Worm (Caenorhabditis elegans) whole organism, young adult: Measurements from ENCODE around the gene srw-85.

Experiments used
- C06A6.2 ChIP-seq: fragments of 200-800 bp; sonication (Bioruptor generic); conservative IDR thresholded peaks from 2 replicates; pipeline ENCODE4 v1.3.6; 2022; ENCODE audit warnings: missing genetic modification characterization, missing compliant biosample characterization
- D2030.7 ChIP-seq: fragments of 200-800 bp; sonication (Bioruptor generic); IDR thresholded peaks from 2 replicates; pipeline ENCODE4 v1.3.6; 2022; ENCODE audit warnings: missing genetic modification reagents, missing genetic modification characterization, missing compliant biosample characterization
- F10E7.11 ChIP-seq: sonication (generic microtip); optimal IDR thresholded peaks from 2 replicates; lab custom pipeline; 2017; ENCODE audit warnings: mild to moderate bottlenecking, missing genetic modification characterization, moderate library complexity, missing compliant biosample characterization
- F37B4.10 ChIP-seq: fragments of 200-800 bp; sonication (Bioruptor generic); IDR thresholded peaks from 2 replicates; pipeline ENCODE4 v1.3.6; 2022; ENCODE audit warnings: missing genetic modification characterization, missing compliant biosample characterization
- F52B5.7 ChIP-seq: sonication (generic microtip); optimal IDR thresholded peaks from 2 replicates; lab custom pipeline; 2016; ENCODE audit warnings: mild to moderate bottlenecking, missing genetic modification characterization, missing compliant biosample characterization
- T07F8.4 ChIP-seq: sonication (generic microtip); optimal IDR thresholded peaks from 2 replicates; lab custom pipeline; 2016; ENCODE audit warnings: mild to moderate bottlenecking, missing genetic modification characterization, moderate library complexity, missing compliant biosample characterization
- aptf-2 ChIP-seq: fragments of 200-800 bp; sonication (Bioruptor generic); conservative IDR thresholded peaks from 2 replicates; pipeline ENCODE4 v1.3.6; 2022; ENCODE audit warnings: missing genetic modification reagents, missing genetic modification characterization, missing compliant biosample characterization
- atf-7 ChIP-seq: sonication (generic microtip); optimal IDR thresholded peaks from 2 replicates; lab custom pipeline; 2017; ENCODE audit warnings: mild to moderate bottlenecking, missing genetic modification characterization, missing compliant biosample characterization
- cebp-1 ChIP-seq, 2 experiments: fragments of 200-800 bp in 1 of 2; sonication (Bioruptor generic) in 1 of 2; sonication (generic microtip) in 1 of 2; IDR thresholded peaks in 1 of 2; optimal IDR thresholded peaks in 1 of 2; 2 replicates each; pipeline versions ENCODE4 v1.3.6 to Lab custom; 2017 to 2022; ENCODE audit warnings: missing compliant biosample characterization in 2 of 2, missing genetic modification characterization in 2 of 2, mild to moderate bottlenecking in 1 of 2, missing genetic modification reagents in 1 of 2, moderate library complexity in 1 of 2
- cebp-2 ChIP-seq: fragments of 200-800 bp; sonication (Bioruptor generic); IDR thresholded peaks from 2 replicates; pipeline ENCODE4 v1.3.6; 2022; ENCODE audit warnings: missing genetic modification characterization, missing compliant biosample characterization
- ceh-27 ChIP-seq: fragments of 200-800 bp; sonication (Bioruptor generic); optimal IDR thresholded peaks from 2 replicates; lab custom pipeline; 2018; ENCODE audit warnings: mild to moderate bottlenecking, missing genetic modification characterization, moderate library complexity, missing compliant biosample characterization
- dox-1 ChIP-seq: fragments of 200-800 bp; sonication (Bioruptor generic); IDR thresholded peaks from 2 replicates; pipeline ENCODE4 v1.3.6; 2022; ENCODE audit warnings: missing genetic modification reagents, missing genetic modification characterization, missing compliant biosample characterization
- dpl-1 ChIP-seq: fragments of 150-350 bp; optimal IDR thresholded peaks from 2 replicates; lab custom pipeline; 2014; ENCODE audit warnings: missing biosample characterization, missing genetic modification reagents, missing genetic modification characterization
- efl-1 ChIP-seq: fragments of 150-350 bp; optimal IDR thresholded peaks from 2 replicates; lab custom pipeline; 2014; ENCODE audit warnings: missing biosample characterization, missing genetic modification reagents, missing genetic modification characterization
- gei-17 ChIP-seq: fragments of 200-800 bp; sonication (Bioruptor generic); optimal IDR thresholded peaks from 2 replicates; lab custom pipeline; 2018; ENCODE audit warnings: mild to moderate bottlenecking, missing genetic modification characterization, missing compliant biosample characterization
- him-1 ChIP-seq: sonication (generic microtip); optimal IDR thresholded peaks from 2 replicates; lab custom pipeline; 2016; ENCODE audit warnings: missing genotype, missing genetic modification reagents, missing genetic modification characterization, missing compliant biosample characterization
- hrde-1 ChIP-seq: sonication (generic microtip); optimal IDR thresholded peaks from 2 replicates; lab custom pipeline; 2016; ENCODE audit warnings: missing genetic modification characterization, mild to moderate bottlenecking, missing compliant biosample characterization, moderate library complexity, missing genotype, missing genetic modification reagents, borderline replicate concordance
- lir-1 ChIP-seq: fragments of 200-800 bp; sonication (Bioruptor generic); conservative IDR thresholded peaks from 2 replicates; pipeline ENCODE4 v1.3.6; 2022; ENCODE audit warnings: missing genetic modification reagents, missing genetic modification characterization, missing compliant biosample characterization
- lsl-1 ChIP-seq: fragments of 200-800 bp; sonication (Bioruptor generic); optimal IDR thresholded peaks from 2 replicates; lab custom pipeline; 2018; ENCODE audit warnings: mild to moderate bottlenecking, missing genetic modification characterization, moderate library complexity, missing compliant biosample characterization
- lsy-27 ChIP-seq: sonication (generic microtip); optimal IDR thresholded peaks from 2 replicates; lab custom pipeline; 2017; ENCODE audit warnings: missing genetic modification characterization, mild to moderate bottlenecking, missing compliant biosample characterization, antibody characterized with exemption, missing genotype, borderline replicate concordance; ENCODE audit not compliant: insufficient read depth
- madf-3 ChIP-seq: fragments of 200-800 bp; sonication (Bioruptor generic); IDR thresholded peaks from 2 replicates; pipeline ENCODE4 v1.3.6; 2022; ENCODE audit warnings: missing genetic modification reagents, missing genetic modification characterization, missing compliant biosample characterization
- mxl-1 ChIP-seq: sonication (generic microtip); optimal IDR thresholded peaks from 2 replicates; lab custom pipeline; 2016; ENCODE audit warnings: missing genetic modification characterization, missing compliant biosample characterization
- nhr-80 ChIP-seq: sonication (generic microtip); optimal IDR thresholded peaks from 2 replicates; lab custom pipeline; 2016; ENCODE audit warnings: missing genetic modification characterization, missing compliant biosample characterization
- nhr-90 ChIP-seq: sonication (generic microtip); optimal IDR thresholded peaks from 2 replicates; lab custom pipeline; 2016; ENCODE audit warnings: missing genotype, mild to moderate bottlenecking, missing genetic modification characterization, missing compliant biosample characterization
- pbrm-1 ChIP-seq: fragments of 200-800 bp; sonication (Bioruptor generic); IDR thresholded peaks from 2 replicates; pipeline ENCODE4 v1.3.6; 2022; ENCODE audit warnings: missing genetic modification reagents, missing genetic modification characterization, missing compliant biosample characterization
- rcor-1 ChIP-seq: fragments of 200-800 bp; sonication (Bioruptor generic); IDR thresholded peaks from 2 replicates; pipeline ENCODE4 v1.3.6; 2022; ENCODE audit warnings: missing genetic modification reagents, missing genetic modification characterization, missing compliant biosample characterization
- sptf-2 ChIP-seq: fragments of 200-800 bp; sonication (Bioruptor generic); optimal IDR thresholded peaks from 2 replicates; lab custom pipeline; 2018; ENCODE audit warnings: mild to moderate bottlenecking, missing genetic modification characterization, missing compliant biosample characterization
- ztf-18 ChIP-seq: sonication (generic microtip); optimal IDR thresholded peaks from 2 replicates; lab custom pipeline; 2016; ENCODE audit warnings: missing genotype, mild to moderate bottlenecking, missing genetic modification characterization, missing compliant biosample characterization

Gene srw-85

DNA sequence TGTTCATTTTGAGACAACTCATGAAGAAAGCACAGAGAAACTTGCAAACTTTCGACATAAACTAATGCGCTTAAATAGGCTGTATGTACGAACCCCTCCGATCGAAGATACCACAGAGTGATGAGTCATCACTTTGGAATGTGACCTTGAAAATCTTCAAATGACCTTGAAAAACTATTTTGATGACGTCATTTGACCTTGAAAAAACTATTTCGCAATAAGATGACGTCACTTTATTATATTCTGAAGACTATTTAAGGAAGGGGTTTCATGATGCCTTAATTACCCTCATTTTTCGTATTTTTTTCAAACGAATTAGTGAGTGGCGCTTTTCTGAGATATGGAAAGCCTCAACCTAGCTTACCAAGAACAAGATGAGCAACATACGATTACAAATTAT is 9.8 kb downstream of the srw-85 start, which contains the start of gene C25F9.2:
TSS of gene C25F9.2 (plus strand) at position 341 of the 400 bp plus-strand sequence.
- TF ChIP-seq atf-7 (tag; lab: Kevin White, UChicago) (peak; percentile 57), ztf-18 (tag; lab: Kevin White, UChicago) (no peak)

DNA sequence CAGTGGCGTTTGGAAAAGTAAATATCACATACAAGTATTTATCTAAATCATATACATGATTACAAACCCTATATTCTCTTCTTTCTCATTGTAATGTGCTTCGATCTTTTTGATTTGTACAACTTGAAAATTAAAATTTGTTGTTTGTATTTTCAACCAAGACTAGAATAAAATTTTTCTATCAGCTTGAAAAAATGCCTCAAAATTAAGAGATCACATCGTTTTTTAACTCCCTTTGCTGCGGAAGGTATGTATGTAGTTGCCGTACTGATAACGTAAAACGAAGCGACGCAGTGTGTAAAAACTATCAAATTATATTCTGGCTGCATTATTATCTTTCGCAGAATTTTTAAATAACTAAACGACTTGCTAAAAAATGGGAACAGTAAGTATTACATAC is 13.1 kb downstream of the srw-85 start, which contains the start of gene C25F9.15:
TSS of gene C25F9.15 (plus strand) at position 301 of the 400 bp plus-strand sequence.
- TF ChIP-seq nhr-90 (tag; lab: Kevin White, UChicago): no peak
- peak; percentile 3 for TF ChIP-seq nhr-80 (tag; lab: Kevin White, UChicago)
- no peak for TF ChIP-seq lsl-1 (GFP tag; lab: Kevin White, UChicago)
- no peak for TF ChIP-seq lir-1 (GFP tag; lab: Robert Waterston, UW)

- TF ChIP-seq gei-17 (GFP tag; lab: Kevin White, UChicago) (no peak), F37B4.10 (GFP tag; lab: Robert Waterston, UW) (no peak), cebp-2 (GFP tag; lab: Robert Waterston, UW) (no peak), nhr-80 (tag; lab: Kevin White, UChicago) (peak; percentile 7), lsy-27 (tag; lab: Kevin White, UChicago) (no peak), C06A6.2 (GFP tag; lab: Robert Waterston, UW) (no peak)
Measured at ce11 chrV:19416475-19416874, 14.5 kb downstream of the srw-85 start, which contains the start of the genes C25F9.4 and C25F9.9. Gene C25F9.4, minus strand, starts transcription at chrV:19416575. Gene C25F9.9, plus strand, starts transcription at chrV:19416611.

DNA sequence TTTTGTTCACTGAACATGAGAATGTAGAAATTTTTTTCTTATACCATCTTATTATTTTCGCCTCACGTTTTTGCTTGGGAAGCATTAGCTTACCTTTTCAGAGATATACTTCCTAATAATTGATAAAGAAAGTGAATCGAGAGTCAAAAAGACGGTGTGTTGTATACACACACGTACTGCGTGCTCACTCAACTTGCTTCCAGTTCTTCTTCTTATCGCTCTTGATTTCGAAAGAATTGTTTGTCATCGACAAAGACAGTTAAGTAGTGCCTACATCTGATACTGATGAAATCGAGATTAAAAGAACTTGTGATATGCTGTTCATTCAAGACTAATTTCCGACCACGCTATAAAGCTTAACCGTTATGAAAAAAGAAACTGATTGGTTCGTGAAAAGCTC is 20.3 kb downstream of the srw-85 start, which contains the start of gene C25F9.5:
TSS of gene C25F9.5 (minus strand) at position 195 of the 400 bp plus-strand sequence.
- TF ChIP-seq cebp-1 (GFP tag; IDR thresholded peaks at IDR 0.05; lab: Robert Waterston, UW): peak; percentile 69; the same call in 1 of the 2 replicates
- peak; percentile 70 for TF ChIP-seq cebp-1 (tag; optimal IDR thresholded peaks at IDR 0.05; lab: Kevin White, UChicago)
- TF ChIP-seq hrde-1 (tag; lab: Kevin White, UChicago): no peak
- peak; percentile 70 for TF ChIP-seq nhr-80 (tag; lab: Kevin White, UChicago)

ce11 chrV:19405276-19405815 is 25.6 kb downstream of the srw-85 start, which contains the start of the genes C25F9.6 and C25F9.10:
Gene C25F9.6, minus strand, starts transcription at chrV:19405326.
Gene C25F9.10, plus strand, starts transcription at chrV:19405729.
- TF ChIP-seq F52B5.7 (tag; lab: Kevin White, UChicago) (no peak), cebp-2 (GFP tag; lab: Robert Waterston, UW) (no peak), ztf-18 (tag; lab: Kevin White, UChicago) (no peak), rcor-1 (no peak), pbrm-1 (GFP tag; lab: Robert Waterston, UW) (no peak), nhr-80 (tag; lab: Kevin White, UChicago) (peak; percentile 84), dox-1 (GFP tag; lab: Robert Waterston, UW) (peak; percentile 39; the same call in 1 of the 2 replicates), him-1 (tag; lab: Kevin White, UChicago) (no peak)

- TF ChIP-seq aptf-2 (GFP tag; lab: Robert Waterston, UW): no peak
- no peak for TF ChIP-seq mxl-1 (tag; lab: Kevin White, UChicago)
- no peak for TF ChIP-seq D2030.7 (GFP tag; lab: Robert Waterston, UW)
- no peak for TF ChIP-seq F10E7.11 (tag; lab: Kevin White, UChicago)
- TF ChIP-seq ceh-27 (GFP tag; lab: Kevin White, UChicago): no peak
- no peak for TF ChIP-seq T07F8.4 (tag; lab: Kevin White, UChicago)
- TF ChIP-seq sptf-2 (GFP tag; lab: Kevin White, UChicago): no peak
- TF ChIP-seq dpl-1 (GFP tag; lab: Kevin White, UChicago): no peak
- TF ChIP-seq madf-3 (GFP tag; lab: Robert Waterston, UW): no peak
- no peak for TF ChIP-seq efl-1
Measured at ce11 chrV:19403619-19404018, 27.3 kb downstream of the srw-85 start.
